Fruit fly (Drosophila melanogaster) whole organism, embryonic: Measurements from ENCODE around the gene pygo.

Experiments used
- Atf-2 ChIP-seq: fragments of 200-800 bp; sonication (Bioruptor generic); optimal IDR thresholded peaks from 2 replicates; lab custom pipeline; 2016; ENCODE audit warnings: missing biosample characterization, missing genetic modification characterization
- CG10267 ChIP-seq: fragments of 200-800 bp; sonication (Bioruptor generic); optimal IDR thresholded peaks from 2 replicates; lab custom pipeline; 2018; ENCODE audit warnings: missing biosample characterization, mild to moderate bottlenecking, missing genetic modification characterization, moderate library complexity
- CG10366 ChIP-seq: fragments of 200-800 bp; sonication (Bioruptor generic); IDR thresholded peaks from 2 replicates; pipeline ENCODE4 v1.3.6; 2022; ENCODE audit warnings: missing biosample characterization, missing genetic modification characterization
- CG10959 ChIP-seq: fragments of 200-800 bp; sonication (Bioruptor generic); IDR thresholded peaks from 2 replicates; pipeline ENCODE4 v1.3.6; 2022; ENCODE audit warnings: missing biosample characterization, missing genetic modification characterization
- CG11398 ChIP-seq: fragments of 200-800 bp; sonication (Bioruptor generic); optimal IDR thresholded peaks from 2 replicates; lab custom pipeline; 2016; ENCODE audit warnings: missing biosample characterization, missing genetic modification characterization
- CG11456 ChIP-seq: fragments of 200-800 bp; sonication (Bioruptor generic); IDR thresholded peaks from 3 replicates; pipeline ENCODE4 v1.3.6; 2022; ENCODE audit warnings: missing biosample characterization, missing genetic modification characterization
- CG13424 ChIP-seq: fragments of 200-800 bp; sonication (Bioruptor generic); optimal IDR thresholded peaks from 2 replicates; lab custom pipeline; 2019; ENCODE audit warnings: missing biosample characterization, mild to moderate bottlenecking, missing genetic modification characterization, moderate library complexity
- CG15514 ChIP-seq: fragments of 200-800 bp; sonication (Bioruptor generic); optimal IDR thresholded peaks from 3 replicates; lab custom pipeline; 2017; ENCODE audit warnings: missing biosample characterization, missing genetic modification characterization, mild to moderate bottlenecking, moderate library complexity, missing genetic modification reagents
- CG17568 ChIP-seq: fragments of 200-800 bp; sonication (Bioruptor generic); optimal IDR thresholded peaks from 2 replicates; lab custom pipeline; 2018; ENCODE audit warnings: missing biosample characterization, mild to moderate bottlenecking, missing genetic modification characterization, moderate library complexity
- CG3847 ChIP-seq: fragments of 200-800 bp; sonication (Bioruptor generic); IDR thresholded peaks from 2 replicates; pipeline ENCODE4 v1.3.6; 2022; ENCODE audit warnings: missing biosample characterization, missing genetic modification characterization
- CG6813 ChIP-seq: fragments of 200-800 bp; sonication (Bioruptor generic); optimal IDR thresholded peaks from 2 replicates; lab custom pipeline; 2017; ENCODE audit warnings: missing biosample characterization, missing genetic modification characterization, mild to moderate bottlenecking, moderate library complexity, missing genetic modification reagents
- CG7745 ChIP-seq: fragments of 200-800 bp; sonication (Bioruptor generic); optimal IDR thresholded peaks from 2 replicates; lab custom pipeline; 2018; ENCODE audit warnings: missing biosample characterization, mild to moderate bottlenecking, missing genetic modification characterization, moderate library complexity
- CG8089 ChIP-seq: fragments of 200-800 bp; sonication (Bioruptor generic); optimal IDR thresholded peaks from 3 replicates; lab custom pipeline; 2016; ENCODE audit warnings: missing biosample characterization, missing genetic modification characterization
- CG8944 ChIP-seq: fragments of 200-800 bp; sonication (Bioruptor generic); optimal IDR thresholded peaks from 3 replicates; lab custom pipeline; 2016; ENCODE audit warnings: missing biosample characterization, missing genetic modification characterization
- CHES-1-like ChIP-seq: fragments of 200-800 bp; sonication (Bioruptor generic); optimal IDR thresholded peaks from 2 replicates; lab custom pipeline; 2016; ENCODE audit warnings: missing biosample characterization, missing genetic modification characterization
- Camta ChIP-seq: fragments of 200-800 bp; sonication (Bioruptor generic); optimal IDR thresholded peaks from 2 replicates; lab custom pipeline; 2016; ENCODE audit warnings: missing biosample characterization, missing genetic modification characterization
- CoRest ChIP-seq: fragments of 200-800 bp; sonication (Bioruptor generic); optimal IDR thresholded peaks from 3 replicates; lab custom pipeline; 2018; ENCODE audit warnings: missing biosample characterization, mild to moderate bottlenecking, missing genetic modification characterization, moderate library complexity
- Doc2 ChIP-seq: fragments of 200-800 bp; sonication (Bioruptor generic); IDR thresholded peaks from 2 replicates; pipeline ENCODE4 v1.3.6; 2022; ENCODE audit warnings: missing biosample characterization, missing genetic modification characterization
- HHEX ChIP-seq: fragments of 200-800 bp; sonication (Bioruptor generic); optimal IDR thresholded peaks from 3 replicates; lab custom pipeline; 2017; ENCODE audit warnings: missing biosample characterization, mild to moderate bottlenecking, missing genetic modification characterization, missing genetic modification reagents
- Hr51 ChIP-seq, 2 experiments: fragments of 200-800 bp; sonication (Bioruptor generic); optimal IDR thresholded peaks; 2 replicates in 1 of 2; 3 replicates in 1 of 2; lab custom pipeline; 2016 to 2018; ENCODE audit warnings: missing biosample characterization in 2 of 2, missing genetic modification characterization in 2 of 2, mild to moderate bottlenecking in 1 of 2, moderate library complexity in 1 of 2
- Hsf ChIP-seq: fragments of 200-800 bp; sonication (Bioruptor generic); optimal IDR thresholded peaks from 3 replicates; lab custom pipeline; 2016; ENCODE audit warnings: missing biosample characterization, missing genetic modification characterization
- Jarid2 ChIP-seq: fragments of 200-800 bp; sonication (Bioruptor generic); optimal IDR thresholded peaks from 3 replicates; lab custom pipeline; 2017; ENCODE audit warnings: mild to moderate bottlenecking, missing biosample characterization, missing genetic modification reagents, missing genetic modification characterization
- Kr ChIP-seq: fragments of 200-800 bp; sonication (Bioruptor generic); optimal IDR thresholded peaks from 2 replicates; lab custom pipeline; 2017; ENCODE audit warnings: missing biosample characterization, mild to moderate bottlenecking, missing genetic modification characterization
- MTF-1 ChIP-seq: fragments of 200-800 bp; sonication (Bioruptor generic); optimal IDR thresholded peaks from 2 replicates; lab custom pipeline; 2018; ENCODE audit warnings: missing biosample characterization, mild to moderate bottlenecking, missing genetic modification characterization, borderline replicate concordance
- Nf-YB ChIP-seq: fragments of 200-800 bp; sonication (Bioruptor generic); optimal IDR thresholded peaks from 3 replicates; lab custom pipeline; 2019; ENCODE audit warnings: missing biosample characterization, mild to moderate bottlenecking, missing genetic modification characterization, moderate library complexity
- Ptx1 ChIP-seq: fragments of 200-800 bp; sonication (Bioruptor generic); IDR thresholded peaks from 2 replicates; pipeline ENCODE4 v1.3.6; 2022; ENCODE audit warnings: missing biosample characterization, missing genetic modification characterization
- Sox102F ChIP-seq: fragments of 200-800 bp; sonication (Bioruptor generic); optimal IDR thresholded peaks from 2 replicates; lab custom pipeline; 2018; ENCODE audit warnings: missing biosample characterization, mild to moderate bottlenecking, missing genetic modification characterization, moderate library complexity
- TFAM ChIP-seq: fragments of 200-800 bp; sonication (Bioruptor generic); optimal IDR thresholded peaks from 2 replicates; lab custom pipeline; 2017; ENCODE audit warnings: missing biosample characterization, missing genetic modification characterization, inconsistent platforms
- Vsx1 ChIP-seq: fragments of 200-800 bp; sonication (Bioruptor generic); optimal IDR thresholded peaks from 2 replicates; lab custom pipeline; 2017; ENCODE audit warnings: missing biosample characterization, mild to moderate bottlenecking, missing genetic modification characterization, missing genetic modification reagents
- caup ChIP-seq: fragments of 200-800 bp; sonication (Bioruptor generic); optimal IDR thresholded peaks from 3 replicates; lab custom pipeline; 2017; ENCODE audit warnings: missing biosample characterization, mild to moderate bottlenecking, missing genetic modification characterization, moderate library complexity; ENCODE audit not compliant: severe bottlenecking
- da ChIP-seq: fragments of 200-800 bp; sonication (Bioruptor generic); optimal IDR thresholded peaks from 2 replicates; lab custom pipeline; 2016; ENCODE audit warnings: missing biosample characterization, missing genetic modification characterization
- fd102C ChIP-seq: fragments of 200-800 bp; sonication (Bioruptor generic); optimal IDR thresholded peaks from 2 replicates; lab custom pipeline; 2018; ENCODE audit warnings: missing biosample characterization, mild to moderate bottlenecking, missing genetic modification characterization, moderate library complexity
- grn ChIP-seq: fragments of 200-800 bp; sonication (Bioruptor generic); optimal IDR thresholded peaks from 3 replicates; lab custom pipeline; 2017; ENCODE audit warnings: missing biosample characterization, missing genetic modification characterization
- inv ChIP-seq: fragments of 200-800 bp; sonication (Bioruptor generic); IDR thresholded peaks from 2 replicates; pipeline ENCODE4 v1.3.6; 2022; ENCODE audit warnings: missing biosample characterization, missing genetic modification characterization; ENCODE audit not compliant: partially characterized antibody
- nerfin-1 ChIP-seq: fragments of 200-800 bp; sonication (Bioruptor generic); optimal IDR thresholded peaks from 3 replicates; lab custom pipeline; 2019; ENCODE audit warnings: missing biosample characterization, mild to moderate bottlenecking, missing genetic modification characterization, moderate library complexity
- odd ChIP-seq: fragments of 200-800 bp; sonication (Bioruptor generic); optimal IDR thresholded peaks from 2 replicates; lab custom pipeline; 2017; ENCODE audit warnings: missing biosample characterization, mild to moderate bottlenecking, missing genetic modification characterization
- otp ChIP-seq: fragments of 200-800 bp; sonication (Bioruptor generic); IDR thresholded peaks from 3 replicates; pipeline ENCODE4, ENCODE4 v1.3.6; 2022; ENCODE audit warnings: missing biosample characterization, missing genetic modification characterization
- pan ChIP-seq, 4 experiments: fragments of >200 bp in 3 of 4; fragments of 200-800 bp in 1 of 4; sonication (Bioruptor generic) in 1 of 4; optimal IDR thresholded peaks in 3 of 4; IDR thresholded peaks in 1 of 4; 2 replicates each; pipeline versions ENCODE4 v1.3.6 to Lab custom; 2017 to 2022; ENCODE audit warnings: missing biosample characterization in 2 of 4, missing genetic modification characterization in 2 of 4, mixed read lengths in 1 of 4
- peb ChIP-seq: fragments of 200-800 bp; sonication (Bioruptor generic); IDR thresholded peaks from 2 replicates; pipeline ENCODE4 v1.3.6; 2022; ENCODE audit warnings: missing biosample characterization, missing genetic modification characterization
- pfk ChIP-seq: fragments of 200-800 bp; sonication (Bioruptor generic); optimal IDR thresholded peaks from 2 replicates; lab custom pipeline; 2018; ENCODE audit warnings: missing biosample characterization, mild to moderate bottlenecking, missing genetic modification characterization, moderate library complexity
- pnt ChIP-seq: fragments of 200-800 bp; sonication (Bioruptor generic); optimal IDR thresholded peaks from 3 replicates; lab custom pipeline; 2016; ENCODE audit warnings: missing biosample characterization, missing genetic modification characterization
- pum ChIP-seq: fragments of 200-800 bp; sonication (Bioruptor generic); optimal IDR thresholded peaks from 2 replicates; lab custom pipeline; 2016; ENCODE audit warnings: missing biosample characterization, missing genetic modification characterization
- repo ChIP-seq: fragments of 200-800 bp; sonication (Bioruptor generic); optimal IDR thresholded peaks from 2 replicates; lab custom pipeline; 2016; ENCODE audit warnings: missing biosample characterization, missing genetic modification characterization
- sisA ChIP-seq: fragments of 200-800 bp; sonication (Bioruptor generic); IDR thresholded peaks from 2 replicates; pipeline ENCODE4 v1.3.6; 2022; ENCODE audit warnings: missing biosample characterization, missing genetic modification characterization
- tap ChIP-seq: fragments of 200-800 bp; optimal IDR thresholded peaks from 3 replicates; lab custom pipeline; 2019; ENCODE audit warnings: missing biosample characterization, mild to moderate bottlenecking, missing genetic modification characterization, moderate library complexity
- tll ChIP-seq, 2 experiments: fragments of 200-800 bp in 1 of 2; fragments of >200 bp in 1 of 2; sonication (Bioruptor generic) in 1 of 2; optimal IDR thresholded peaks; 2 replicates each; lab custom pipeline; 2017 to 2019; ENCODE audit warnings: missing biosample characterization in 2 of 2, missing genetic modification characterization in 2 of 2, mild to moderate bottlenecking in 1 of 2, moderate library complexity in 1 of 2
- tna ChIP-seq: fragments of 200-800 bp; sonication (Bioruptor generic); IDR thresholded peaks from 2 replicates; pipeline ENCODE4 v1.3.6; 2022; ENCODE audit warnings: missing biosample characterization, missing genetic modification characterization; ENCODE audit not compliant: partially characterized antibody
- vvl ChIP-seq: fragments of 200-800 bp; sonication (Bioruptor generic); IDR thresholded peaks from 2 replicates; pipeline ENCODE4 v1.3.6; 2022; ENCODE audit warnings: missing biosample characterization, missing genetic modification characterization

pygo gene

DNA sequence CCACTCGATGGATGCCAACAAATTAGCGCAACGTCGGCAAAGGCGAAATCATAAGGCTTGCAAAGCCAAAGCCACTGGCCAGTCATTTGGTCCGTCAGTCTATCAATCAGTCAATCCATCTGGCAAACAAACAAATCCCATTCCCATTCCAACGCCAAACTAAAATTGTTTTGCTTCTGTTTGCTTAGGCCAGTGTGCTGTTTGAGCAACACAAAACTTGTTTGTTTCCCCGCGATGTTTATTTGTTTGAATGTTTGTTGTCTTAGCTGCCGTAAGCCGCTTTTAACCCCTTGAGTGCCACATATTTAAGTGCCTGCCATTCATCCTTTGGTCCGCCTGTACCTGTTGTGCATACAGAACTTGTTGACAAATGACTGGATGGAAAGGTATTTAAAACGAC lies 29.6 kb downstream of the pygo start (continued):
- peak; percentile 13 for TF ChIP-seq da (GFP tag; lab: Kevin White, UChicago)
- TF ChIP-seq Atf-2 (GFP tag; lab: Kevin White, UChicago) = peak; percentile 50
- TF ChIP-seq tna (GFP tag; lab: Robert Waterston, UW) = no peak
- TF ChIP-seq caup (GFP tag; lab: Kevin White, UChicago) = peak; percentile 32
- peak; percentile 5 for TF ChIP-seq pfk (GFP tag; lab: Kevin White, UChicago)
- TF ChIP-seq Doc2 (GFP tag; lab: Robert Waterston, UW) = no peak
- peak; percentile 58 for TF ChIP-seq nerfin-1 (tag; lab: Kevin White, UChicago)
- no peak for TF ChIP-seq pan (optimal IDR thresholded peaks at IDR 0.05; lab: Kevin White, UChicago)
- peak in 1 of 2 experiments; percentile 33 for TF ChIP-seq pan (GFP tag; optimal IDR thresholded peaks at IDR 0.05 in 1 of 2, IDR thresholded peaks at IDR 0.05 in 1 of 2)
- peak; percentile 72; the same call in 2 of the 3 replicates for TF ChIP-seq otp (GFP tag; lab: Robert Waterston, UW)
- no peak for TF ChIP-seq CG3847
- peak; percentile 59 for TF ChIP-seq grn (GFP tag; lab: Kevin White, UChicago)
- TF ChIP-seq CG8089 (GFP tag; lab: Kevin White, UChicago) = peak; percentile 78
- TF ChIP-seq CG10959 (GFP tag; lab: Robert Waterston, UW) = peak; percentile 65; the same call in 1 of the 2 replicates
- peak; percentile 43 for TF ChIP-seq Jarid2 (GFP tag; lab: Kevin White, UChicago)
- peak; percentile 77 for TF ChIP-seq odd (GFP tag; lab: Kevin White, UChicago)
- TF ChIP-seq CG15514 = no peak
- TF ChIP-seq fd102C (GFP tag; lab: Kevin White, UChicago) = peak; percentile 99
- TF ChIP-seq repo = peak; percentile 7
- TF ChIP-seq Ptx1 = no peak
- no peak for TF ChIP-seq CG10366 (GFP tag; lab: Robert Waterston, UW)
- TF ChIP-seq CG6813 (GFP tag; lab: Kevin White, UChicago) = peak; percentile 92
- peak; percentile 41 for TF ChIP-seq CHES-1-like (GFP tag; lab: Kevin White, UChicago)
- TF ChIP-seq CG13424 (tag; lab: Kevin White, UChicago) = peak; percentile 34
- peak; percentile 76 for TF ChIP-seq CG11398 (GFP tag; lab: Kevin White, UChicago)
- no peak for TF ChIP-seq sisA
- peak; percentile 100 for TF ChIP-seq Kr (GFP tag; lab: Kevin White, UChicago)
- TF ChIP-seq Vsx1 (GFP tag; lab: Kevin White, UChicago) = peak; percentile 74
- peak; percentile 59 for TF ChIP-seq Nf-YB (GFP tag; lab: Kevin White, UChicago)
- peak; percentile 20 for TF ChIP-seq pnt
- peak; percentile 38 for TF ChIP-seq Sox102F (GFP tag; lab: Kevin White, UChicago)
- peak; percentile 61 for TF ChIP-seq HHEX (GFP tag; lab: Kevin White, UChicago)
- no peak for TF ChIP-seq CG11456 (GFP tag; lab: Robert Waterston, UW)
- peak; percentile 50 for TF ChIP-seq Camta
- peak; percentile 75 for TF ChIP-seq TFAM (GFP tag; lab: Kevin White, UChicago)
- no peak for TF ChIP-seq pum (GFP tag; lab: Kevin White, UChicago)
- no peak for TF ChIP-seq inv (GFP tag; lab: Robert Waterston, UW)
- TF ChIP-seq Hsf (GFP tag; lab: Kevin White, UChicago) = peak; percentile 28
- peak; percentile 70 for TF ChIP-seq CG10267 (tag; lab: Kevin White, UChicago)
- peak; percentile 81 for TF ChIP-seq CG17568 (GFP tag; lab: Kevin White, UChicago)
- peak in 1 of 2 experiments; percentile 61 for TF ChIP-seq Hr51 (GFP tag; optimal IDR thresholded peaks at IDR 0.05; lab: Kevin White, UChicago)
- TF ChIP-seq CG7745 (tag; lab: Kevin White, UChicago) = peak; percentile 93
- 0 out of 2 replicates have a peak, but pooled peaks have one; percentile 12 for TF ChIP-seq peb
- TF ChIP-seq CG8944 = peak; percentile 35
- peak; percentile 83 for TF ChIP-seq MTF-1 (GFP tag; lab: Kevin White, UChicago)
- peak; percentile 47 for TF ChIP-seq CoRest (tag; lab: Kevin White, UChicago)
- TF ChIP-seq vvl = peak; percentile 43; the same call in 1 of the 2 replicates
- TF ChIP-seq tap (tag; lab: Kevin White, UChicago) = no peak
- peak in 1 of 2 experiments; percentile 98 for TF ChIP-seq tll (GFP tag; optimal IDR thresholded peaks at IDR 0.05; lab: Kevin White, UChicago)
